Worm (Caenorhabditis elegans) whole organism, young adult: ENCODE measurements around the gene ttr-40.
"Not testable (repeated sequence)": the region's sequence is repeated elsewhere in the genome, so short reads cannot be mapped to it uniquely, and the experiment has no call there.

Experiments
- B0019.2 ChIP-seq: fragments of 200-800 bp; sonication (Bioruptor generic); conservative IDR thresholded peaks from 2 replicates; pipeline ENCODE4 v1.3.6; 2022; ENCODE audit warnings: missing genetic modification reagents, missing genetic modification characterization, missing compliant biosample characterization
- B0261.1 ChIP-seq: sonication (generic microtip); optimal IDR thresholded peaks from 2 replicates; lab custom pipeline; 2016; ENCODE audit warnings: mild to moderate bottlenecking, missing genetic modification characterization, moderate library complexity, missing compliant biosample characterization
- C17E4.6 ChIP-seq: fragments of 200-800 bp; sonication (Bioruptor generic); IDR thresholded peaks from 2 replicates; pipeline ENCODE4 v1.3.6; 2022; ENCODE audit warnings: missing genetic modification reagents, missing genetic modification characterization, missing compliant biosample characterization
- F22D6.2 ChIP-seq: sonication (generic microtip); optimal IDR thresholded peaks from 2 replicates; lab custom pipeline; 2016; ENCODE audit warnings: mild to moderate bottlenecking, missing genetic modification characterization, missing compliant biosample characterization
- F33H1.4 ChIP-seq: fragments of 200-800 bp; sonication (Bioruptor generic); IDR thresholded peaks from 2 replicates; pipeline ENCODE4 v1.3.6; 2022; ENCODE audit warnings: missing genetic modification reagents, missing genetic modification characterization, missing compliant biosample characterization
- F49E8.2 ChIP-seq: sonication (generic microtip); optimal IDR thresholded peaks from 3 replicates; lab custom pipeline; 2017; ENCODE audit warnings: missing genetic modification characterization, mild to moderate bottlenecking, missing compliant biosample characterization, antibody characterized with exemption, moderate library complexity; ENCODE audit not compliant: insufficient read depth
- F52B5.7 ChIP-seq: sonication (generic microtip); optimal IDR thresholded peaks from 2 replicates; lab custom pipeline; 2016; ENCODE audit warnings: mild to moderate bottlenecking, missing genetic modification characterization, missing compliant biosample characterization
- F55B11.4 ChIP-seq: sonication (generic microtip); optimal IDR thresholded peaks from 2 replicates; lab custom pipeline; 2016; ENCODE audit warnings: missing compliant biosample characterization, missing genetic modification characterization, borderline replicate concordance; ENCODE audit not compliant: insufficient read depth
- F57A8.1 ChIP-seq: fragments of 200-800 bp; sonication (Bioruptor generic); optimal IDR thresholded peaks from 2 replicates; lab custom pipeline; 2018; ENCODE audit warnings: mild to moderate bottlenecking, missing genetic modification characterization, moderate library complexity, missing compliant biosample characterization
- F57C9.4 ChIP-seq: sonication (generic microtip); optimal IDR thresholded peaks from 2 replicates; lab custom pipeline; 2017; ENCODE audit warnings: mild to moderate bottlenecking, missing genetic modification characterization, missing compliant biosample characterization
- T07F8.4 ChIP-seq: sonication (generic microtip); optimal IDR thresholded peaks from 2 replicates; lab custom pipeline; 2016; ENCODE audit warnings: mild to moderate bottlenecking, missing genetic modification characterization, moderate library complexity, missing compliant biosample characterization
- T26A5.8 ChIP-seq: sonication (generic microtip); optimal IDR thresholded peaks from 2 replicates; lab custom pipeline; 2016; ENCODE audit warnings: missing genetic modification characterization, missing compliant biosample characterization
- Y79H2A.3 ChIP-seq: fragments of 200-800 bp; sonication (Bioruptor generic); conservative IDR thresholded peaks from 2 replicates; pipeline ENCODE4 v1.3.6; 2022; ENCODE audit warnings: missing genetic modification reagents, missing genetic modification characterization, missing compliant biosample characterization
- akir-1 ChIP-seq: fragments of 200-800 bp; sonication (Bioruptor generic); optimal IDR thresholded peaks from 2 replicates; lab custom pipeline; 2018; ENCODE audit warnings: mild to moderate bottlenecking, missing genetic modification characterization, moderate library complexity, missing compliant biosample characterization
- aptf-3 ChIP-seq: fragments of 200-800 bp; sonication (Bioruptor generic); IDR thresholded peaks from 2 replicates; pipeline ENCODE4 v1.3.6; 2022; ENCODE audit warnings: missing genetic modification characterization, missing compliant biosample characterization
- attf-3 ChIP-seq: fragments of 200-800 bp; sonication (Bioruptor generic); conservative IDR thresholded peaks from 2 replicates; pipeline ENCODE4 v1.3.6; 2022; ENCODE audit warnings: missing genetic modification reagents, missing genetic modification characterization, missing compliant biosample characterization
- bed-2 ChIP-seq: fragments of 200-800 bp; sonication (Bioruptor generic); IDR thresholded peaks from 2 replicates; pipeline ENCODE4 v1.3.6; 2022; ENCODE audit warnings: missing genetic modification reagents, missing genetic modification characterization, missing compliant biosample characterization
- cebp-1 ChIP-seq, 2 experiments: fragments of 200-800 bp in 1 of 2; sonication (Bioruptor generic) in 1 of 2; sonication (generic microtip) in 1 of 2; IDR thresholded peaks in 1 of 2; optimal IDR thresholded peaks in 1 of 2; 2 replicates each; pipeline versions ENCODE4 v1.3.6 to Lab custom; 2017 to 2022; ENCODE audit warnings: missing compliant biosample characterization in 2 of 2, missing genetic modification characterization in 2 of 2, mild to moderate bottlenecking in 1 of 2, missing genetic modification reagents in 1 of 2, moderate library complexity in 1 of 2
- ceh-100 ChIP-seq: fragments of 200-800 bp; sonication (Bioruptor generic); IDR thresholded peaks from 2 replicates; pipeline ENCODE4 v1.3.6; 2022; ENCODE audit warnings: missing genetic modification reagents, missing genetic modification characterization, missing compliant biosample characterization
- ceh-27 ChIP-seq: fragments of 200-800 bp; sonication (Bioruptor generic); optimal IDR thresholded peaks from 2 replicates; lab custom pipeline; 2018; ENCODE audit warnings: mild to moderate bottlenecking, missing genetic modification characterization, moderate library complexity, missing compliant biosample characterization
- ceh-58 ChIP-seq: fragments of 200-800 bp; sonication (Bioruptor generic); IDR thresholded peaks from 2 replicates; pipeline ENCODE4 v1.3.6; 2022; ENCODE audit warnings: missing genetic modification characterization, missing compliant biosample characterization
- ceh-79 ChIP-seq: sonication (generic microtip); optimal IDR thresholded peaks from 2 replicates; lab custom pipeline; 2017; ENCODE audit warnings: mild to moderate bottlenecking, missing genetic modification characterization, missing compliant biosample characterization
- dpl-1 ChIP-seq: fragments of 150-350 bp; optimal IDR thresholded peaks from 2 replicates; lab custom pipeline; 2014; ENCODE audit warnings: missing biosample characterization, missing genetic modification reagents, missing genetic modification characterization
- egl-18 ChIP-seq: fragments of 200-800 bp; sonication (Bioruptor generic); IDR thresholded peaks from 2 replicates; pipeline ENCODE4 v1.3.6; 2022; ENCODE audit warnings: missing genetic modification reagents, missing genetic modification characterization, missing compliant biosample characterization
- egl-44 ChIP-seq: fragments of 200-800 bp; sonication (Bioruptor generic); IDR thresholded peaks from 2 replicates; pipeline ENCODE4 v1.3.6; 2022; ENCODE audit warnings: missing genetic modification reagents, missing genetic modification characterization, missing compliant biosample characterization
- hsf-1 ChIP-seq: fragments of 200-800 bp; sonication (Bioruptor generic); IDR thresholded peaks from 2 replicates; pipeline ENCODE4 v1.3.6; 2022; ENCODE audit warnings: missing genetic modification reagents, missing genetic modification characterization, missing compliant biosample characterization
- lin-54 ChIP-seq: fragments of 200-800 bp; sonication (Bioruptor generic); optimal IDR thresholded peaks from 2 replicates; lab custom pipeline; 2018; ENCODE audit warnings: mild to moderate bottlenecking, missing genetic modification characterization, missing compliant biosample characterization
- lsl-1 ChIP-seq: fragments of 200-800 bp; sonication (Bioruptor generic); optimal IDR thresholded peaks from 2 replicates; lab custom pipeline; 2018; ENCODE audit warnings: mild to moderate bottlenecking, missing genetic modification characterization, moderate library complexity, missing compliant biosample characterization
- lsy-27 ChIP-seq: sonication (generic microtip); optimal IDR thresholded peaks from 2 replicates; lab custom pipeline; 2017; ENCODE audit warnings: missing genetic modification characterization, mild to moderate bottlenecking, missing compliant biosample characterization, antibody characterized with exemption, missing genotype, borderline replicate concordance; ENCODE audit not compliant: insufficient read depth
- nfya-2 ChIP-seq: fragments of 200-800 bp; sonication (Bioruptor generic); IDR thresholded peaks from 2 replicates; pipeline ENCODE4 v1.3.6; 2022; ENCODE audit warnings: missing genetic modification reagents, missing genetic modification characterization, missing compliant biosample characterization
- nhr-80 ChIP-seq: sonication (generic microtip); optimal IDR thresholded peaks from 2 replicates; lab custom pipeline; 2016; ENCODE audit warnings: missing genetic modification characterization, missing compliant biosample characterization
- nhr-90 ChIP-seq: sonication (generic microtip); optimal IDR thresholded peaks from 2 replicates; lab custom pipeline; 2016; ENCODE audit warnings: missing genotype, mild to moderate bottlenecking, missing genetic modification characterization, missing compliant biosample characterization
- repo-1 ChIP-seq: sonication (generic microtip); optimal IDR thresholded peaks from 2 replicates; lab custom pipeline; 2017; ENCODE audit warnings: mild to moderate bottlenecking, missing genetic modification characterization, missing compliant biosample characterization
- snpc-1.1 ChIP-seq: sonication (generic microtip); optimal IDR thresholded peaks from 2 replicates; lab custom pipeline; 2017; ENCODE audit warnings: missing genetic modification characterization, mild to moderate bottlenecking, missing compliant biosample characterization, antibody characterized with exemption, moderate library complexity, missing genotype, missing genetic modification reagents; ENCODE audit not compliant: insufficient read depth
- tbp1 ChIP-seq: fragments of 200-800 bp; sonication (Bioruptor generic); optimal IDR thresholded peaks from 2 replicates; lab custom pipeline; 2018; ENCODE audit warnings: mild to moderate bottlenecking, missing genetic modification characterization, missing compliant biosample characterization
- tlf-1 ChIP-seq: fragments of 200-800 bp; sonication (Bioruptor generic); optimal IDR thresholded peaks from 2 replicates; lab custom pipeline; 2018; ENCODE audit warnings: mild to moderate bottlenecking, missing genetic modification characterization, missing compliant biosample characterization
- ztf-18 ChIP-seq: sonication (generic microtip); optimal IDR thresholded peaks from 2 replicates; lab custom pipeline; 2016; ENCODE audit warnings: missing genotype, mild to moderate bottlenecking, missing genetic modification characterization, missing compliant biosample characterization
- ztf-3 ChIP-seq: fragments of 200-800 bp; sonication (Bioruptor generic); optimal IDR thresholded peaks from 2 replicates; lab custom pipeline; 2018; ENCODE audit warnings: mild to moderate bottlenecking, missing genetic modification characterization, missing compliant biosample characterization

The ttr-40 gene

ce11 chrV:9379808-9380207 lies 24.5 kb upstream of the ttr-40 start, which contains the start of gene E02C12.11:
Gene E02C12.11 (minus strand): TSS chrV:9379908.
- not testable (repeated sequence) for TF ChIP-seq bed-2 (GFP tag; lab: Robert Waterston, UW); lsy-27 (tag; lab: Kevin White, UChicago); egl-44 (GFP tag; lab: Robert Waterston, UW)

ce11 chrV:9378335-9378734 lies 23.1 kb upstream of the ttr-40 start, which contains the start of gene E02C12.10:
Gene E02C12.10 (minus strand): TSS chrV:9378409.
- TF ChIP-seq attf-3, result no peak
- no peak for TF ChIP-seq snpc-1.1
- TF ChIP-seq lsl-1 (GFP tag; lab: Kevin White, UChicago), result no peak

ce11 chrV:9376417-9376816 lies 21.1 kb upstream of the ttr-40 start, which contains the start of gene E02C12.19:
Gene E02C12.19 (minus strand): TSS chrV:9376517.
- TF ChIP-seq F57A8.1 (GFP tag; lab: Kevin White, UChicago), result no peak
- no peak for TF ChIP-seq nhr-90 (tag; lab: Kevin White, UChicago)
- no peak for TF ChIP-seq tbp1
- TF ChIP-seq Y79H2A.3 (GFP tag; lab: Robert Waterston, UW), result no peak
- no peak for TF ChIP-seq ceh-79 (tag; lab: Kevin White, UChicago)
- TF ChIP-seq ceh-27 (GFP tag; lab: Kevin White, UChicago), result no peak
- no peak for TF ChIP-seq ztf-3 (GFP tag; lab: Kevin White, UChicago)
- no peak for TF ChIP-seq F52B5.7 (tag; lab: Kevin White, UChicago)
- TF ChIP-seq C17E4.6 (GFP tag; lab: Robert Waterston, UW), result no peak
- TF ChIP-seq akir-1 (GFP tag; lab: Kevin White, UChicago), result no peak
- TF ChIP-seq F55B11.4 (tag; lab: Kevin White, UChicago), result no peak
- TF ChIP-seq F57C9.4, result no peak
- no peak for TF ChIP-seq tlf-1 (GFP tag; lab: Kevin White, UChicago)
- TF ChIP-seq nhr-80 (tag; lab: Kevin White, UChicago), result no peak

- TF ChIP-seq T07F8.4 (tag; lab: Kevin White, UChicago), result no peak
- no peak for TF ChIP-seq dpl-1 (GFP tag; lab: Kevin White, UChicago)
- TF ChIP-seq ceh-58 (GFP tag; lab: Robert Waterston, UW), result no peak
- no peak for TF ChIP-seq repo-1 (tag; lab: Kevin White, UChicago)
- TF ChIP-seq bed-2 (GFP tag; lab: Robert Waterston, UW), result no peak
Measured at ce11 chrV:9375378-9375777, 20.1 kb upstream of the ttr-40 start, which contains the start of gene E02C12.9. Gene E02C12.9 (minus strand): TSS chrV:9375478.

ce11 chrV:9373473-9373872 lies 18.2 kb upstream of the ttr-40 start, which contains the start of gene E02C12.8:
Gene E02C12.8 (minus strand): TSS chrV:9373613.
- TF ChIP-seq nfya-2 (GFP tag; lab: Robert Waterston, UW) (no peak), nhr-80 (tag; lab: Kevin White, UChicago) (peak; percentile 77), hsf-1 (GFP tag; lab: Robert Waterston, UW) (no peak), cebp-1 (GFP tag; IDR thresholded peaks at IDR 0.05; lab: Robert Waterston, UW) (peak; percentile 53; the same call in 1 of the 2 replicates), cebp-1 (tag; optimal IDR thresholded peaks at IDR 0.05; lab: Kevin White, UChicago) (no peak), F49E8.2 (tag; lab: Kevin White, UChicago) (no peak)

- TF ChIP-seq ceh-58 (GFP tag; lab: Robert Waterston, UW), result no peak
- TF ChIP-seq egl-18 (GFP tag; lab: Robert Waterston, UW), result no peak
- no peak for TF ChIP-seq aptf-3
- no peak for TF ChIP-seq F33H1.4 (GFP tag; lab: Robert Waterston, UW)
- no peak for TF ChIP-seq F22D6.2
- TF ChIP-seq B0019.2 (GFP tag; lab: Robert Waterston, UW), result no peak
- no peak for TF ChIP-seq ceh-100 (GFP tag; lab: Robert Waterston, UW)
- no peak for TF ChIP-seq T26A5.8 (tag; lab: Kevin White, UChicago)
- TF ChIP-seq B0261.1 (tag; lab: Kevin White, UChicago), result no peak
- no peak for TF ChIP-seq ztf-18 (tag; lab: Kevin White, UChicago)
- TF ChIP-seq tbp1, result no peak
- TF ChIP-seq lin-54, result no peak
Measured at ce11 chrV:9370986-9371385, 15.7 kb upstream of the ttr-40 start, which contains the start of gene E02C12.6. Gene E02C12.6 (minus strand): TSS chrV:9371086.
